Worm (Caenorhabditis elegans) whole organism, L4 larva: Measurements from ENCODE around the gene M60.4.
A peak's percentile ranks its signal among the peaks of the same experiment; 100 is the strongest.

ENCODE experiments used
- F26F4.8 ChIP-seq: fragments of 200-800 bp; sonication (Bioruptor generic); conservative IDR thresholded peaks from 2 replicates; pipeline ENCODE4 v1.3.6; 2022; ENCODE audit warnings: missing genetic modification characterization, missing compliant biosample characterization
- T20F7.1 ChIP-seq: fragments of 200-800 bp; sonication (Bioruptor generic); optimal IDR thresholded peaks from 2 replicates; lab custom pipeline; 2018; ENCODE audit warnings: mild to moderate bottlenecking, missing genetic modification characterization, missing compliant biosample characterization
- ZK546.5 ChIP-seq, 2 experiments: sonication (generic microtip); optimal IDR thresholded peaks; 2 replicates each; lab custom pipeline; 2017; ENCODE audit warnings: missing biosample characterization in 2 of 2, missing genetic modification characterization in 2 of 2
- aha-1 ChIP-seq: fragments of 150-350 bp; peaks from one replicate; lab custom pipeline; 2014; ENCODE audit warnings: missing biosample characterization, missing genetic modification characterization
- aly-2 ChIP-seq: sonication (generic microtip); optimal IDR thresholded peaks from 2 replicates; lab custom pipeline; 2018; ENCODE audit warnings: missing biosample characterization, missing genetic modification characterization
- ama-1 ChIP-seq: fragments of 150-350 bp; optimal IDR thresholded peaks from 2 replicates; lab custom pipeline; 2014; ENCODE audit warnings: inconsistent platforms, mixed read lengths
- ceh-20 ChIP-seq: fragments of 200-800 bp; sonication (Bioruptor generic); IDR thresholded peaks from 2 replicates; pipeline ENCODE4 v1.3.6; 2022; ENCODE audit warnings: missing genetic modification reagents, missing genetic modification characterization, missing compliant biosample characterization
- ceh-28 ChIP-seq: fragments of 150-350 bp; optimal IDR thresholded peaks from 2 replicates; lab custom pipeline; 2014; ENCODE audit warnings: missing biosample characterization, missing genetic modification reagents, missing genetic modification characterization
- ceh-44 ChIP-seq: fragments of 200-800 bp; sonication (Bioruptor generic); IDR thresholded peaks from 2 replicates; pipeline ENCODE4 v1.3.6; 2022; ENCODE audit warnings: missing genetic modification reagents, missing genetic modification characterization, missing compliant biosample characterization
- ceh-62 ChIP-seq: sonication (generic microtip); optimal IDR thresholded peaks from 2 replicates; lab custom pipeline; 2017; ENCODE audit warnings: missing biosample characterization, missing genetic modification characterization
- ceh-82 ChIP-seq: sonication (generic microtip); optimal IDR thresholded peaks from 2 replicates; lab custom pipeline; 2017; ENCODE audit warnings: missing biosample characterization, missing genetic modification characterization
- ctbp-1 ChIP-seq: fragments of 200-800 bp; sonication (Bioruptor generic); IDR thresholded peaks from 2 replicates; pipeline ENCODE4 v1.3.6; 2022; ENCODE audit warnings: missing genetic modification reagents, missing genetic modification characterization, missing compliant biosample characterization
- daf-8 ChIP-seq: fragments of 200-800 bp; sonication (Bioruptor generic); IDR thresholded peaks from 2 replicates; pipeline ENCODE4 v1.3.6; 2022; ENCODE audit warnings: missing genetic modification characterization, missing compliant biosample characterization
- dmd-6 ChIP-seq: fragments of 200-800 bp; sonication (Bioruptor generic); IDR thresholded peaks from 2 replicates; pipeline ENCODE4 v1.3.6; 2022; ENCODE audit warnings: missing genetic modification reagents, missing genetic modification characterization, missing compliant biosample characterization
- fkh-10 ChIP-seq: fragments of 150-350 bp; optimal IDR thresholded peaks from 2 replicates; lab custom pipeline; 2014; ENCODE audit warnings: missing biosample characterization, missing genetic modification reagents, missing genetic modification characterization
- fos-1 ChIP-seq: fragments of 150-350 bp; optimal IDR thresholded peaks from 2 replicates; lab custom pipeline; 2014; ENCODE audit warnings: missing biosample characterization, missing genetic modification characterization
- hlh-11 ChIP-seq: fragments of 200-800 bp; sonication (Bioruptor generic); optimal IDR thresholded peaks from 2 replicates; lab custom pipeline; 2018; ENCODE audit warnings: mild to moderate bottlenecking, missing genetic modification characterization, missing compliant biosample characterization
- lin-29 ChIP-seq: fragments of 200-800 bp; sonication (Bioruptor generic); IDR thresholded peaks from 2 replicates; pipeline ENCODE4 v1.3.6; 2022; ENCODE audit warnings: missing genetic modification reagents, missing genetic modification characterization, missing compliant biosample characterization
- lin-38 ChIP-seq: fragments of 200-800 bp; sonication (Bioruptor generic); IDR thresholded peaks from 2 replicates; pipeline ENCODE4 v1.3.6; 2022; ENCODE audit warnings: missing genetic modification reagents, missing genetic modification characterization, missing compliant biosample characterization
- lsy-2 ChIP-seq, 2 experiments: fragments of 150-350 bp in 1 of 2; sonication (generic microtip) in 1 of 2; optimal IDR thresholded peaks; 2 replicates each; lab custom pipeline; 2014 to 2017; ENCODE audit warnings: missing biosample characterization in 2 of 2, missing genetic modification characterization in 2 of 2
- mxl-2 ChIP-seq: fragments of 200-800 bp; sonication (Bioruptor generic); conservative IDR thresholded peaks from 2 replicates; pipeline ENCODE4 v1.3.6; 2022; ENCODE audit warnings: missing genetic modification reagents, missing genetic modification characterization, missing compliant biosample characterization
- nhr-41 ChIP-seq: fragments of 200-800 bp; sonication (Bioruptor generic); IDR thresholded peaks from 2 replicates; pipeline ENCODE4 v1.3.6; 2022; ENCODE audit warnings: missing genetic modification reagents, missing genetic modification characterization, missing compliant biosample characterization
- nhr-48 ChIP-seq: sonication (generic microtip); optimal IDR thresholded peaks from 2 replicates; lab custom pipeline; 2016; ENCODE audit warnings: mild to moderate bottlenecking, missing genetic modification characterization, missing compliant biosample characterization
- nhr-76 ChIP-seq: fragments of 150-350 bp; optimal IDR thresholded peaks from 2 replicates; lab custom pipeline; 2014; ENCODE audit warnings: missing biosample characterization, missing genetic modification characterization
- pha-4 ChIP-seq, 2 experiments: fragments of 150-350 bp in 1 of 2; fragments of 200-800 bp in 1 of 2; sonication (Bioruptor generic) in 1 of 2; IDR thresholded peaks in 1 of 2; optimal IDR thresholded peaks in 1 of 2; 2 replicates each; pipeline versions ENCODE4 v1.3.6 to Lab custom; 2014 to 2022; ENCODE audit warnings: missing genetic modification characterization in 2 of 2, missing genetic modification reagents in 2 of 2, missing biosample characterization in 1 of 2, missing compliant biosample characterization in 1 of 2
- php-3 ChIP-seq: fragments of 200-800 bp; sonication (Bioruptor generic); IDR thresholded peaks from 2 replicates; pipeline ENCODE4 v1.3.6; 2022; ENCODE audit warnings: missing genetic modification reagents, missing genetic modification characterization, missing compliant biosample characterization
- saeg-2 ChIP-seq: fragments of 200-800 bp; sonication (Bioruptor generic); IDR thresholded peaks from 2 replicates; pipeline ENCODE4 v1.3.6; 2022; ENCODE audit warnings: missing genetic modification reagents, missing genetic modification characterization, missing compliant biosample characterization
- tra-1 ChIP-seq: fragments of 200-800 bp; sonication (Bioruptor generic); IDR thresholded peaks from 2 replicates; pipeline ENCODE4 v1.3.6; 2022; ENCODE audit warnings: missing genetic modification reagents, missing genetic modification characterization, missing compliant biosample characterization
- unc-130 ChIP-seq: sonication (generic microtip); optimal IDR thresholded peaks from 2 replicates; lab custom pipeline; 2016; ENCODE audit warnings: missing genetic modification reagents, missing genetic modification characterization, missing compliant biosample characterization
- unc-62 ChIP-seq, 3 experiments: fragments of 150-350 bp in 1 of 3; sonication (generic microtip); optimal IDR thresholded peaks in 2 of 3; peaks in 1 of 3; 1 replicate in 1 of 3; 2 replicates in 2 of 3; lab custom pipeline; 2014 to 2017; ENCODE audit warnings: missing biosample characterization in 3 of 3, missing genetic modification characterization in 3 of 3, missing genetic modification reagents in 3 of 3, missing genotype in 1 of 3
- ztf-11 ChIP-seq: fragments of 150-350 bp; optimal IDR thresholded peaks from 2 replicates; lab custom pipeline; 2014; ENCODE audit warnings: missing biosample characterization, missing genetic modification characterization

The M60.4 gene

DNA sequence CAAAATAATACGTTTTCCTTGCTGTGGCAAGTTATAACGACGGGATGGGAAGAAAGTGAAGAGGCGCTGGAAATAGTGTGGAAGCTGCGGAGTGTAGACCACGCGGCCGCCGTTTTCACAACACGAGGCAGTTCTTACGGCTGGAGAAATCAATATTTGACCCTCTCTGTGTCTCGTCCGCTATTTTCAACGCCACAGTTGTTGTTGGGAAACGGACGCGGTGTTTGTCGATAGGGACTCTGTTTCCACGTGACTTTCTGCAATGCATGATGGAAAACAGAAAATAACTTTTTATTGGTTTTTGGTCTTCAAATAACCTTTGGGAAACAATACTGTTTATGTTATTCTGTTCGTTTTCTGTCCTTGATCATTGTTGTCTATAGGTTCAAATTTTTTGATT, 4.3 kb downstream of the M60.4 start, which contains the start of gene K02A6.3 (continued):
- TF ChIP-seq nhr-41 (GFP tag; lab: Robert Waterston, UW) (0 out of 2 replicates have a peak, but pooled peaks have one; percentile 11), fkh-10 (GFP tag; lab: Kevin White, UChicago) (no peak), nhr-48 (tag; lab: Kevin White, UChicago) (peak; percentile 85), saeg-2 (GFP tag; lab: Robert Waterston, UW) (no peak), ZK546.5 (tag; optimal IDR thresholded peaks at IDR 0.05; lab: Kevin White, UChicago) (no peak), ctbp-1 (GFP tag; lab: Robert Waterston, UW) (peak; percentile 44; the same call in 1 of the 2 replicates), ama-1 (no peak), fos-1 (no peak), pha-4 (GFP tag; IDR thresholded peaks at IDR 0.05; lab: Robert Waterston, UW) (peak; percentile 62), pha-4 (tag; optimal IDR thresholded peaks at IDR 0.05; lab: Kevin White, UChicago) (peak; percentile 21), mxl-2 (GFP tag; lab: Robert Waterston, UW) (no peak), ceh-82 (tag; lab: Kevin White, UChicago) (no peak), T20F7.1 (GFP tag; lab: Kevin White, UChicago) (peak; percentile 73), ceh-44 (no peak), tra-1 (peak; percentile 85), dmd-6 (GFP tag; lab: Robert Waterston, UW) (peak; percentile 94), lin-29 (GFP tag; lab: Robert Waterston, UW) (no peak), ztf-11 (tag; lab: Kevin White, UChicago) (no peak), lin-38 (GFP tag; lab: Robert Waterston, UW) (no peak), aha-1 (tag; lab: Kevin White, UChicago) (peak; percentile 95)
- TF ChIP-seq, all 104 proteins: peak for 47

DNA sequence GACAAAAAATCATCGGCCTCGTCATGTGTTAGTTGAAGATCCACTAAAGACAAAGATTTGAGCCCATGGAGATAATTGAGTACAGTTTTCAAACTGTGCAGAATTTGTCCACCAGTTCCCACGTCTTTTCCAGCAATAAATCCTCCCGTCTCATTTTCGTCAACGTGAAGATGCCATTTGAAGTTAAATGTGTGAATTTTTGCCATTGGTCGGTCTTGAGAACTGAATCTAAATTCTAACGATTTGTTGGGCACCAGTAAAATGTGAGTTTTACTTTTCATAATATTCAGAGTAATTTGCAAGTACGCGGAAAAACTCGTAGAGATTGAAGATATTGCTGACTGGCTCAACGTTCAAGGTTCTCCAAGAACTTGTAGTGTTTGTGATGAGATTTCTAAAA, 5.5 kb downstream of the M60.4 start:
- TF ChIP-seq ama-1 (no peak), unc-62 (GFP tag; optimal IDR thresholded peaks at IDR 0.05 in 1 of 2; lab: Kevin White, UChicago) (peak in 1 of 2 experiments; percentile 96), unc-62 (tag; optimal IDR thresholded peaks at IDR 0.05; lab: Kevin White, UChicago) (no peak), aha-1 (tag; lab: Kevin White, UChicago) (peak; percentile 34)

DNA sequence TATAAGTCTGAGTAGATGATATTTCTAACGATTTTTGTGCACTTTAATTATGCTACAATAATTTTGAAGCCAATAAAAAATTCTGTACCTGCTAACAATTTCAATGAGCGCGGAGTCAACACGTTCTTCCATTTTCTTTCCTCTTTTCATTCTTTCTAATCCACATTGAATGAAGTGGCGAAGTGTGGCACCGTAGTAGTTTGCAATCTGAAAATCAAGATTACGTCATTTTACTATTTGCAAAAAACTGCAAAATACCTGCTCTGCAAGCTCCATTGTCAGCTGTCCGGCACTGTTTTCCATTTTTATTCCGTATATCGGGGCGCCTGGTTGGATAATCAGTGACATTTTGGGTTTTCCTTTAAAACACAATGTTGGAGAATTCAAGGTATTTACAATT, 6.9 kb downstream of the M60.4 start:
- TF ChIP-seq unc-62 (GFP tag; optimal IDR thresholded peaks at IDR 0.05 in 1 of 2; lab: Kevin White, UChicago) = peak in 1 of 2 experiments; percentile 53
- TF ChIP-seq unc-62 (tag; optimal IDR thresholded peaks at IDR 0.05; lab: Kevin White, UChicago) = no peak
- no peak for TF ChIP-seq ceh-28 (tag; lab: Kevin White, UChicago)
- TF ChIP-seq aha-1 (tag; lab: Kevin White, UChicago) = peak; percentile 81
- no peak for TF ChIP-seq lsy-2 (tag; optimal IDR thresholded peaks at IDR 0.05; lab: Kevin White, UChicago)
- TF ChIP-seq, all 104 proteins: peak for 2

DNA sequence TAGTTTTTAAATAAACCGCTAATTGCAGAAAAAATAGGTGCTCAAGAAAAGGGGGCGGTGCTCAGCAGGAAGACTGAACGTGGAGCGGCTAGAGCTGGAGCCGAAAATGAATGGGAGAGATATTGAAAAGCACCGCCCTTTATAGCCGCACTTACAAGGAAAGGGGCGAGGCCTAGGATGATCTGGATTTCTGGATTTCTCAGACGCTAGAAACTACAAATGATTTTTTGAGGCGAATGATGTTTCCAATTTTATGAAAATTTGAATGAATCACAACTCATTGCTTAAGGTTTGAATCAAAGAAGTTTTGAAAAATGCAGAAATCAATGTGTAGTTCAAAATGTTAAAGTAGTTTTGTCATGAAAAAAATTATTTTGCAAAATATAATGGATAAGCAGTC, 11.2 kb downstream of the M60.4 start, which contains the start of gene K02A6.2:
K02A6.2 (minus strand) TSS at position 101 of the 400 bp plus-strand sequence.
- no peak for TF ChIP-seq tra-1

DNA sequence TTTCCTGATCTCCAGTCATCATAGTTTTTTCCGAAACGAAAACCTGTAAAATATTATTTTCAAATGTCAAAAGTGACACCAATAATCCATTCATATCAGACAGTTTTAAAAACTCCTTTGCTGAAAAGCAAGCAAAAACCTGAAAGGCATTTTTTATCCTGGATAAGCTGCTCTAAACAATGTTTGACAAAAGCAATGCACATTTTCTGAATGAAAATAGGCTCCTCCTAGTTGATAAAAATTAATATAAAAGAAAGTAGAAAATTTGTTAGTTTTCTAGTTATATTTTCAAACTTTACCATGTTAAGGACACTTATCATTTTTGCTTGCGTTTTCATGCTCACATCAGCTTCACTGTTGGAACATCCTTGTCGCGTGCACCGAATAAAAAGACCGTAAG, 16.7 kb downstream of the M60.4 start, which contains the start of gene K02A6.1:
K02A6.1 (plus strand) TSS at position 301 of the 400 bp plus-strand sequence.
- TF ChIP-seq F26F4.8 (GFP tag; lab: Robert Waterston, UW) = no peak
- TF ChIP-seq php-3 (GFP tag; lab: Robert Waterston, UW) = no peak
- TF ChIP-seq ceh-20 (GFP tag; lab: Robert Waterston, UW) = no peak
- TF ChIP-seq daf-8 (GFP tag; lab: Robert Waterston, UW) = no peak
- no peak for TF ChIP-seq nhr-76 (tag; lab: Kevin White, UChicago)
- TF ChIP-seq unc-130 (GFP tag; lab: Kevin White, UChicago) = no peak
- no peak for TF ChIP-seq hlh-11 (tag; lab: Kevin White, UChicago)
- no peak for TF ChIP-seq aly-2 (tag; lab: Kevin White, UChicago)
- no peak for TF ChIP-seq ceh-62
- no peak for TF ChIP-seq lsy-2 (tag; optimal IDR thresholded peaks at IDR 0.05; lab: Kevin White, UChicago)
- no peak for TF ChIP-seq mxl-2 (GFP tag; lab: Robert Waterston, UW)
- TF ChIP-seq, all 104 proteins: peak for 0
